Worm (Caenorhabditis elegans) whole organism, mixed stage, embryonic: ENCODE data around the gene F14B8.5.

Source experiments
- bed-3 ChIP-seq: fragments of 200-800 bp; sonication (Bioruptor generic); optimal IDR thresholded peaks from 3 replicates; lab custom pipeline; 2018; ENCODE audit warnings: mild to moderate bottlenecking, missing genetic modification characterization, moderate library complexity, missing compliant biosample characterization
- cnd-1 ChIP-seq: fragments of 200-800 bp; sonication (Bioruptor generic); optimal IDR thresholded peaks from 2 replicates; lab custom pipeline; 2018; ENCODE audit warnings: mild to moderate bottlenecking, missing genetic modification characterization, missing compliant biosample characterization
- elt-1 ChIP-seq: sonication (generic microtip); optimal IDR thresholded peaks from 2 replicates; lab custom pipeline; 2017; ENCODE audit warnings: missing genetic modification characterization, mild to moderate bottlenecking, missing compliant biosample characterization, antibody characterized with exemption, moderate library complexity, borderline replicate concordance; ENCODE audit not compliant: insufficient read depth
- elt-3 ChIP-seq: fragments of 150-350 bp; optimal IDR thresholded peaks from 2 replicates; lab custom pipeline; 2014; ENCODE audit warnings: missing biosample characterization, missing genetic modification characterization
- ham-2 ChIP-seq: fragments of 200-800 bp; sonication (Bioruptor generic); optimal IDR thresholded peaks from 2 replicates; lab custom pipeline; 2018; ENCODE audit warnings: mild to moderate bottlenecking, missing genetic modification characterization, missing compliant biosample characterization
- mep-1 ChIP-seq: fragments of 150-350 bp; optimal IDR thresholded peaks from 2 replicates; lab custom pipeline; 2017; ENCODE audit warnings: missing biosample characterization, missing genetic modification reagents, missing genetic modification characterization, inconsistent platforms
- nhr-237 ChIP-seq: fragments of 150-350 bp; optimal IDR thresholded peaks from 2 replicates; lab custom pipeline; 2014; ENCODE audit warnings: missing biosample characterization, missing genetic modification characterization
- nhr-28 ChIP-seq: fragments of 150-350 bp; optimal IDR thresholded peaks from 2 replicates; lab custom pipeline; 2014; ENCODE audit warnings: missing biosample characterization, missing genetic modification characterization
- snpc-4 ChIP-seq: fragments of 150-350 bp; optimal IDR thresholded peaks from 2 replicates; lab custom pipeline; 2014; ENCODE audit warnings: missing biosample characterization, missing genetic modification characterization
- unc-39 ChIP-seq: fragments of 150-350 bp; optimal IDR thresholded peaks from 2 replicates; lab custom pipeline; 2014; ENCODE audit warnings: missing biosample characterization, missing genetic modification characterization
- ztf-11 ChIP-seq: fragments of 150-350 bp; optimal IDR thresholded peaks from 2 replicates; lab custom pipeline; 2014; ENCODE audit warnings: missing biosample characterization, missing genetic modification characterization

ce11 chrX:6904064-6904771 is 24.3 kb downstream of the F14B8.5 start, which contains the start of gene sid-5:
- no peak for TF ChIP-seq bed-3
- no peak for TF ChIP-seq snpc-4 (tag; lab: Kevin White, UChicago)
- no peak for TF ChIP-seq nhr-237
- no peak for TF ChIP-seq ztf-11 (tag; lab: Kevin White, UChicago)
- TF ChIP-seq elt-1 = no peak
- no peak for TF ChIP-seq elt-3
- TF ChIP-seq cnd-1 = no peak
- TF ChIP-seq mep-1 (tag; lab: Kevin White, UChicago) = no peak
- TF ChIP-seq unc-39 (tag; lab: Kevin White, UChicago) = no peak
- TF ChIP-seq ham-2 (GFP tag; lab: Kevin White, UChicago) = no peak
- TF ChIP-seq nhr-28 (tag; lab: Kevin White, UChicago) = no peak
